Worm (Caenorhabditis elegans): Measurements from ENCODE around the gene alh-13.

alh-13 gene

ce11 chrX:12813539-12813938, 31.3 kb downstream of the alh-13 start, which contains the start of gene gei-3:
Gene gei-3 (minus strand): TSS chrX:12813639.
- TF ChIP-seq skn-1 (tag; optimal IDR thresholded peaks at IDR 0.05) (no peak), nhr-90 (tag; optimal IDR thresholded peaks at IDR 0.05; ENCODE audit: poor library complexity) (no peak), lin-15B (tag; optimal IDR thresholded peaks at IDR 0.05) (no peak), sup-37 (GFP tag; optimal IDR thresholded peaks at IDR 0.05) (no peak), lin-13 (GFP tag; optimal IDR thresholded peaks at IDR 0.05) (no peak), pqm-1 (tag; optimal IDR thresholded peaks at IDR 0.05) (no peak), zip-4 (GFP tag; optimal IDR thresholded peaks at IDR 0.05) (no peak), efl-1 (optimal IDR thresholded peaks at IDR 0.05) (no peak), efl-1 (GFP tag; optimal IDR thresholded peaks at IDR 0.05 in 1 of 2) (no peak)

ce11 chrX:12815367-12815766, 33.2 kb downstream of the alh-13 start:
- TF ChIP-seq aly-2 (tag; optimal IDR thresholded peaks at IDR 0.05): no peak
- peak in 2 of 6 experiments; percentile 4 to 52 for TF ChIP-seq elt-3 (tag; optimal IDR thresholded peaks at IDR 0.05)
- TF ChIP-seq lin-13 (GFP tag; optimal IDR thresholded peaks at IDR 0.05): no peak
- peak; percentile 74 for TF ChIP-seq blmp-1 (tag; optimal IDR thresholded peaks at IDR 0.05)
- TF ChIP-seq grh-1 (GFP tag; IDR thresholded peaks at IDR 0.05): peak; percentile 60
- peak; percentile 14 for TF ChIP-seq nhr-20 (tag; optimal IDR thresholded peaks at IDR 0.05)
- peak; percentile 56 for TF ChIP-seq lin-14 (GFP tag; optimal IDR thresholded peaks at IDR 0.05)
- peak; percentile 71 for TF ChIP-seq nhr-85 (tag)
- TF ChIP-seq unc-30 (tag; optimal IDR thresholded peaks at IDR 0.05): no peak
- TF ChIP-seq rnt-1 (tag; optimal IDR thresholded peaks at IDR 0.05): peak; percentile 1

- TF ChIP-seq zag-1 (tag; optimal IDR thresholded peaks at IDR 0.05) (no peak), C16A3.4 (tag; optimal IDR thresholded peaks at IDR 0.05) (no peak), unc-130 (tag; optimal IDR thresholded peaks at IDR 0.05) (no peak), lin-14 (GFP tag; optimal IDR thresholded peaks at IDR 0.05) (no peak)
Measured at ce11 chrX:12818768-12819167, 36.6 kb downstream of the alh-13 start.

- TF ChIP-seq unc-130 (tag; optimal IDR thresholded peaks at IDR 0.05) (no peak), nhr-76 (tag; optimal IDR thresholded peaks at IDR 0.05) (no peak), hpl-2 (GFP tag; optimal IDR thresholded peaks at IDR 0.05) (no peak), nhr-19 (GFP tag; conservative IDR thresholded peaks at IDR 0.05) (no peak), nhr-85 (tag) (no peak), egl-13 (tag; optimal IDR thresholded peaks at IDR 0.05) (no peak)
Measured at ce11 chrX:12819512-12819911, 37.3 kb downstream of the alh-13 start.

ce11 chrX:12825174-12825573, 43.0 kb downstream of the alh-13 start:
- TF ChIP-seq efl-1 (optimal IDR thresholded peaks at IDR 0.05): no peak
- peak in 1 of 2 experiments; percentile 92 for TF ChIP-seq efl-1 (GFP tag; optimal IDR thresholded peaks at IDR 0.05 in 1 of 2)
- no peak for TF ChIP-seq egl-13 (tag; optimal IDR thresholded peaks at IDR 0.05)
- no peak for TF ChIP-seq egl-27 (tag; optimal IDR thresholded peaks at IDR 0.05)

ce11 chrX:12826782-12827181, 44.6 kb downstream of the alh-13 start:
- TF ChIP-seq lir-3 (tag; optimal IDR thresholded peaks at IDR 0.05; ENCODE audit: poor library complexity): no peak
- TF ChIP-seq efl-1 (optimal IDR thresholded peaks at IDR 0.05): no peak
- peak in 1 of 2 experiments; percentile 58 for TF ChIP-seq efl-1 (GFP tag; optimal IDR thresholded peaks at IDR 0.05 in 1 of 2)
- TF ChIP-seq nhr-19 (GFP tag; conservative IDR thresholded peaks at IDR 0.05): no peak
- no peak for TF ChIP-seq ceh-90 (tag; optimal IDR thresholded peaks at IDR 0.05)
- no peak for TF ChIP-seq C04F5.9 (tag; optimal IDR thresholded peaks at IDR 0.05)
- no peak for TF ChIP-seq nhr-28 (tag; optimal IDR thresholded peaks at IDR 0.05)
- TF ChIP-seq zag-1 (tag; optimal IDR thresholded peaks at IDR 0.05): no peak
